Fruit fly (Drosophila melanogaster) whole organism, embryonic: ENCODE measurements around the gene PDCD-5.

Experiments
- Abd-B ChIP-seq: fragments of 200-800 bp; sonication (Bioruptor generic); optimal IDR thresholded peaks from 2 replicates; lab custom pipeline; 2018; ENCODE audit warnings: missing biosample characterization, mild to moderate bottlenecking, missing genetic modification characterization, moderate library complexity
- Ada2b ChIP-seq: fragments of 200-800 bp; sonication (Bioruptor generic); IDR thresholded peaks from 2 replicates; pipeline ENCODE4 v1.3.6; 2022; ENCODE audit warnings: missing biosample characterization, missing genetic modification characterization
- Aef1 ChIP-seq: fragments of 200-800 bp; sonication (Bioruptor generic); IDR thresholded peaks from 3 replicates; pipeline ENCODE4 v1.3.6; 2022; ENCODE audit warnings: missing biosample characterization, missing genetic modification characterization
- Atf-2 ChIP-seq: fragments of 200-800 bp; sonication (Bioruptor generic); optimal IDR thresholded peaks from 2 replicates; lab custom pipeline; 2016; ENCODE audit warnings: missing biosample characterization, missing genetic modification characterization
- BtbVII ChIP-seq: fragments of 200-800 bp; sonication (Bioruptor generic); optimal IDR thresholded peaks from 3 replicates; lab custom pipeline; 2017; ENCODE audit warnings: missing biosample characterization, mild to moderate bottlenecking, missing genetic modification characterization
- CG10147 ChIP-seq: fragments of 200-800 bp; sonication (Bioruptor generic); optimal IDR thresholded peaks from 2 replicates; lab custom pipeline; 2019; ENCODE audit warnings: missing biosample characterization, mild to moderate bottlenecking, missing genetic modification characterization, moderate library complexity
- CG10274 ChIP-seq: fragments of 200-800 bp; sonication (Bioruptor generic); optimal IDR thresholded peaks from 3 replicates; lab custom pipeline; 2017; ENCODE audit warnings: missing biosample characterization, mild to moderate bottlenecking, missing genetic modification characterization
- CG10543 ChIP-seq: fragments of 200-800 bp; sonication (Bioruptor generic); optimal IDR thresholded peaks from 3 replicates; lab custom pipeline; 2017; ENCODE audit warnings: missing biosample characterization, mild to moderate bottlenecking, missing genetic modification characterization, moderate library complexity
- CG10654 ChIP-seq: fragments of 200-800 bp; sonication (Bioruptor generic); optimal IDR thresholded peaks from 2 replicates; lab custom pipeline; 2016; ENCODE audit warnings: missing biosample characterization, missing genetic modification characterization
- CG11560 ChIP-seq: fragments of 200-800 bp; sonication (Bioruptor generic); IDR thresholded peaks from 3 replicates; pipeline ENCODE4 v1.3.6; 2022; ENCODE audit warnings: missing biosample characterization, missing genetic modification characterization
- CG11723 ChIP-seq: fragments of 200-800 bp; sonication (Bioruptor generic); optimal IDR thresholded peaks from 2 replicates; lab custom pipeline; 2017; ENCODE audit warnings: missing biosample characterization, mild to moderate bottlenecking, missing genetic modification characterization
- CG12744 ChIP-seq: fragments of 200-800 bp; sonication (Bioruptor generic); optimal IDR thresholded peaks from 2 replicates; lab custom pipeline; 2016; ENCODE audit warnings: missing biosample characterization, missing genetic modification characterization
- CG13296 ChIP-seq: fragments of 200-800 bp; sonication (Bioruptor generic); optimal IDR thresholded peaks from 3 replicates; lab custom pipeline; 2018; ENCODE audit warnings: missing biosample characterization, mild to moderate bottlenecking, missing genetic modification characterization
- CG13424 ChIP-seq: fragments of 200-800 bp; sonication (Bioruptor generic); optimal IDR thresholded peaks from 2 replicates; lab custom pipeline; 2019; ENCODE audit warnings: missing biosample characterization, mild to moderate bottlenecking, missing genetic modification characterization, moderate library complexity
- CG15269 ChIP-seq: fragments of 200-800 bp; sonication (Bioruptor generic); optimal IDR thresholded peaks from 2 replicates; lab custom pipeline; 2018; ENCODE audit warnings: missing biosample characterization, mild to moderate bottlenecking, missing genetic modification characterization, moderate library complexity
- CG16863 ChIP-seq: fragments of 200-800 bp; sonication (Bioruptor generic); optimal IDR thresholded peaks from 3 replicates; lab custom pipeline; 2016; ENCODE audit warnings: missing biosample characterization, missing genetic modification characterization
- CG17361 ChIP-seq: fragments of 200-800 bp; sonication (Bioruptor generic); IDR thresholded peaks from 3 replicates; pipeline ENCODE4 v1.3.6; 2022; ENCODE audit warnings: missing biosample characterization, missing genetic modification characterization
- CG18262 ChIP-seq: fragments of 200-800 bp; optimal IDR thresholded peaks from 3 replicates; lab custom pipeline; 2019; ENCODE audit warnings: missing biosample characterization, mild to moderate bottlenecking, missing genetic modification characterization, moderate library complexity
- CG18619 ChIP-seq: fragments of 200-800 bp; sonication (Bioruptor generic); optimal IDR thresholded peaks from 3 replicates; lab custom pipeline; 2017; ENCODE audit warnings: missing biosample characterization, mild to moderate bottlenecking, missing genetic modification characterization
- CG30403 ChIP-seq: fragments of 200-800 bp; sonication (Bioruptor generic); optimal IDR thresholded peaks from 3 replicates; lab custom pipeline; 2016; ENCODE audit warnings: missing biosample characterization, missing genetic modification characterization
- CG4730 ChIP-seq: fragments of 200-800 bp; sonication (Bioruptor generic); IDR thresholded peaks from 2 replicates; pipeline ENCODE4 v1.3.6; 2022; ENCODE audit warnings: missing biosample characterization, missing genetic modification characterization
- CG4820 ChIP-seq: fragments of 200-800 bp; sonication (Bioruptor generic); optimal IDR thresholded peaks from 3 replicates; lab custom pipeline; 2016; ENCODE audit warnings: missing biosample characterization, missing genetic modification characterization
- CG6854 ChIP-seq: fragments of 200-800 bp; sonication (Bioruptor generic); optimal IDR thresholded peaks from 3 replicates; lab custom pipeline; 2017; ENCODE audit warnings: missing biosample characterization, mild to moderate bottlenecking, missing genetic modification characterization
- CG7556 ChIP-seq: fragments of 200-800 bp; sonication (Bioruptor generic); optimal IDR thresholded peaks from 2 replicates; lab custom pipeline; 2017; ENCODE audit warnings: missing biosample characterization, mild to moderate bottlenecking, missing genetic modification characterization
- CG7839 ChIP-seq: fragments of 200-800 bp; sonication (Bioruptor generic); optimal IDR thresholded peaks from 3 replicates; lab custom pipeline; 2018; ENCODE audit warnings: missing biosample characterization, mild to moderate bottlenecking, missing genetic modification characterization, moderate library complexity
- Fer1 ChIP-seq: fragments of 200-800 bp; sonication (Bioruptor generic); optimal IDR thresholded peaks from 2 replicates; lab custom pipeline; 2017; ENCODE audit warnings: missing biosample characterization, mild to moderate bottlenecking, missing genetic modification characterization
- H15 ChIP-seq: fragments of 200-800 bp; sonication (Bioruptor generic); IDR thresholded peaks from 3 replicates; pipeline ENCODE4 v1.3.6; 2022; ENCODE audit warnings: missing biosample characterization, missing genetic modification characterization
- Hmr ChIP-seq: fragments of 200-800 bp; sonication (Bioruptor generic); optimal IDR thresholded peaks from 3 replicates; lab custom pipeline; 2017; ENCODE audit warnings: mild to moderate bottlenecking, missing biosample characterization, missing genetic modification reagents, missing genetic modification characterization
- Hr3 ChIP-seq: fragments of 200-800 bp; sonication (Bioruptor generic); optimal IDR thresholded peaks from 3 replicates; lab custom pipeline; 2016; ENCODE audit warnings: missing biosample characterization, missing genetic modification characterization
- Side ChIP-seq: fragments of 200-800 bp; sonication (Bioruptor generic); optimal IDR thresholded peaks from 2 replicates; lab custom pipeline; 2016; ENCODE audit warnings: missing biosample characterization, missing genetic modification characterization
- Sin3A ChIP-seq: fragments of >200 bp; optimal IDR thresholded peaks from 2 replicates; lab custom pipeline; 2018
- Sox100B ChIP-seq: fragments of 200-800 bp; sonication (Bioruptor generic); optimal IDR thresholded peaks from 3 replicates; lab custom pipeline; 2018; ENCODE audit warnings: missing biosample characterization, mild to moderate bottlenecking, missing genetic modification characterization
- al ChIP-seq: fragments of 200-800 bp; sonication (Bioruptor generic); IDR thresholded peaks from 2 replicates; pipeline ENCODE4 v1.3.6; 2022; ENCODE audit warnings: missing biosample characterization, missing genetic modification characterization
- bsh ChIP-seq, 2 experiments: fragments of 200-800 bp; sonication (Bioruptor generic); optimal IDR thresholded peaks; 2 replicates each; lab custom pipeline; 2017 to 2018; ENCODE audit warnings: mild to moderate bottlenecking in 2 of 2, missing biosample characterization in 2 of 2, missing genetic modification characterization in 2 of 2, moderate library complexity in 1 of 2
- caup ChIP-seq: fragments of 200-800 bp; sonication (Bioruptor generic); optimal IDR thresholded peaks from 3 replicates; lab custom pipeline; 2017; ENCODE audit warnings: missing biosample characterization, mild to moderate bottlenecking, missing genetic modification characterization, moderate library complexity; ENCODE audit not compliant: severe bottlenecking
- ci ChIP-seq: fragments of 200-800 bp; sonication (Bioruptor generic); IDR thresholded peaks from 3 replicates; pipeline ENCODE4 v1.3.6; 2022; ENCODE audit warnings: missing biosample characterization, missing genetic modification characterization
- cwo ChIP-seq: fragments of 200-800 bp; sonication (Bioruptor generic); optimal IDR thresholded peaks from 3 replicates; lab custom pipeline; 2017; ENCODE audit warnings: missing biosample characterization, missing genetic modification characterization, mild to moderate bottlenecking, moderate library complexity, missing genetic modification reagents
- dmrt99B ChIP-seq: fragments of 200-800 bp; sonication (Bioruptor generic); optimal IDR thresholded peaks from 2 replicates; lab custom pipeline; 2018; ENCODE audit warnings: missing biosample characterization, mild to moderate bottlenecking, missing genetic modification characterization, moderate library complexity
- grau ChIP-seq: fragments of 200-800 bp; optimal IDR thresholded peaks from 3 replicates; lab custom pipeline; 2019; ENCODE audit warnings: missing biosample characterization, mild to moderate bottlenecking, missing genetic modification characterization, moderate library complexity
- kay ChIP-seq: fragments of 200-800 bp; sonication (Bioruptor generic); optimal IDR thresholded peaks from 2 replicates; lab custom pipeline; 2016; ENCODE audit warnings: missing biosample characterization, missing genetic modification characterization
- pros ChIP-seq: fragments of 200-800 bp; sonication (Bioruptor generic); optimal IDR thresholded peaks from 3 replicates; lab custom pipeline; 2019; ENCODE audit warnings: missing biosample characterization, mild to moderate bottlenecking, missing genetic modification characterization, moderate library complexity
- run ChIP-seq: fragments of 200-800 bp; sonication (Bioruptor generic); optimal IDR thresholded peaks from 3 replicates; lab custom pipeline; 2018; ENCODE audit warnings: missing biosample characterization, mild to moderate bottlenecking, missing genetic modification characterization
- scrt ChIP-seq: fragments of 200-800 bp; sonication (Bioruptor generic); optimal IDR thresholded peaks from 2 replicates; lab custom pipeline; 2018; ENCODE audit warnings: missing biosample characterization, mild to moderate bottlenecking, missing genetic modification characterization, moderate library complexity
- tin ChIP-seq: fragments of 200-800 bp; sonication (Bioruptor generic); optimal IDR thresholded peaks from 3 replicates; lab custom pipeline; 2016; ENCODE audit warnings: missing biosample characterization, missing genetic modification characterization
- ttk ChIP-seq: fragments of 200-800 bp; sonication (Bioruptor generic); IDR thresholded peaks from 2 replicates; pipeline ENCODE4 v2.1.2; 2022; ENCODE audit warnings: missing biosample characterization, missing genetic modification characterization
- vfl ChIP-seq: fragments of 200-800 bp; sonication (Bioruptor generic); optimal IDR thresholded peaks from 2 replicates; lab custom pipeline; 2016; ENCODE audit warnings: missing biosample characterization, missing genetic modification characterization
- vnd ChIP-seq: fragments of 200-800 bp; sonication (Bioruptor generic); IDR thresholded peaks from 3 replicates; pipeline ENCODE4 v1.3.6; 2022; ENCODE audit warnings: missing biosample characterization, missing genetic modification characterization; ENCODE audit not compliant: partially characterized antibody
- zen ChIP-seq: fragments of 200-800 bp; sonication (Bioruptor generic); optimal IDR thresholded peaks from 3 replicates; lab custom pipeline; 2018; ENCODE audit warnings: missing biosample characterization, mild to moderate bottlenecking, missing genetic modification characterization, moderate library complexity
- zf30C ChIP-seq: fragments of 200-800 bp; sonication (Bioruptor generic); optimal IDR thresholded peaks from 3 replicates; lab custom pipeline; 2018; ENCODE audit warnings: missing biosample characterization, mild to moderate bottlenecking, missing genetic modification characterization

Gene PDCD-5

dm6 chr3L:16203236-16203635 is 28.6 kb downstream of the PDCD-5 start (continued):
- TF ChIP-seq CG10274 (GFP tag; lab: Kevin White, UChicago) (peak; percentile 70), ci (no peak; the same call in 2 of the 3 replicates), Sin3A (lab: Kevin White, UChicago) (no peak), CG18262 (peak; percentile 53), zen (tag; lab: Kevin White, UChicago) (no peak), run (peak; percentile 16)

- peak; percentile 19; the same call in 1 of the 2 replicates for TF ChIP-seq ttk
- TF ChIP-seq CG10543 (GFP tag; lab: Kevin White, UChicago) = peak; percentile 12
- no peak for TF ChIP-seq zf30C (GFP tag; lab: Kevin White, UChicago)
- TF ChIP-seq dmrt99B (tag; lab: Kevin White, UChicago) = peak; percentile 61
- peak; percentile 10 for TF ChIP-seq Side (GFP tag; lab: Kevin White, UChicago)
- 0 out of 2 replicates have a peak, but pooled peaks have one; percentile 21 for TF ChIP-seq Ada2b (GFP tag; lab: Robert Waterston, UW)
- no peak for TF ChIP-seq CG4730
- TF ChIP-seq vfl (GFP tag; lab: Kevin White, UChicago) = no peak
- TF ChIP-seq kay (GFP tag; lab: Kevin White, UChicago) = no peak
- TF ChIP-seq bsh (GFP tag; optimal IDR thresholded peaks at IDR 0.05; lab: Kevin White, UChicago) = peak in 1 of 2 experiments; percentile 38
- peak; percentile 16 for TF ChIP-seq CG10274 (GFP tag; lab: Kevin White, UChicago)
- TF ChIP-seq scrt (GFP tag; lab: Kevin White, UChicago) = peak; percentile 10
- TF ChIP-seq CG10147 (GFP tag; lab: Kevin White, UChicago) = peak; percentile 45
- TF ChIP-seq CG11723 (GFP tag; lab: Kevin White, UChicago) = peak; percentile 2
- peak; percentile 42 for TF ChIP-seq CG30403 (GFP tag; lab: Kevin White, UChicago)
- TF ChIP-seq Sox100B = peak; percentile 57
- peak; percentile 40 for TF ChIP-seq caup (GFP tag; lab: Kevin White, UChicago)
- peak; percentile 58 for TF ChIP-seq grau
- 0 out of 3 replicates have a peak, but pooled peaks have one; percentile 25 for TF ChIP-seq Aef1 (GFP tag; lab: Robert Waterston, UW)
- 0 out of 2 replicates have a peak, but pooled peaks have one; percentile 29 for TF ChIP-seq al
- peak; percentile 52 for TF ChIP-seq Hmr (GFP tag; lab: Kevin White, UChicago)
- peak; percentile 55 for TF ChIP-seq CG7556 (GFP tag; lab: Kevin White, UChicago)
- no peak for TF ChIP-seq H15
- TF ChIP-seq cwo = peak; percentile 36
- TF ChIP-seq CG11560 (tag; lab: Robert Waterston, UW) = 0 out of 3 replicates have a peak, but pooled peaks have one; percentile 40
- no peak for TF ChIP-seq CG12744 (GFP tag; lab: Kevin White, UChicago)
- TF ChIP-seq Hr3 = peak; percentile 4
- TF ChIP-seq CG16863 (GFP tag; lab: Kevin White, UChicago) = no peak
- no peak for TF ChIP-seq pros
- peak; percentile 13 for TF ChIP-seq CG4820 (GFP tag; lab: Kevin White, UChicago)
- TF ChIP-seq tin (GFP tag; lab: Kevin White, UChicago) = peak; percentile 1
- peak; percentile 33 for TF ChIP-seq Atf-2 (GFP tag; lab: Kevin White, UChicago)
- no peak for TF ChIP-seq vnd (GFP tag; lab: Robert Waterston, UW)
- TF ChIP-seq CG18619 (GFP tag; lab: Kevin White, UChicago) = peak; percentile 36
- TF ChIP-seq BtbVII (GFP tag; lab: Kevin White, UChicago) = peak; percentile 37
- peak; percentile 68 for TF ChIP-seq CG7839 (tag; lab: Kevin White, UChicago)
- TF ChIP-seq CG6854 (GFP tag; lab: Kevin White, UChicago) = peak; percentile 34
- TF ChIP-seq CG13296 (GFP tag; lab: Kevin White, UChicago) = peak; percentile 62
- TF ChIP-seq Abd-B (GFP tag; lab: Kevin White, UChicago) = peak; percentile 48
- TF ChIP-seq CG15269 (tag; lab: Kevin White, UChicago) = peak; percentile 45
- peak; percentile 54; the same call in 2 of the 3 replicates for TF ChIP-seq CG17361 (GFP tag; lab: Robert Waterston, UW)
- TF ChIP-seq CG10654 (GFP tag; lab: Kevin White, UChicago) = no peak
- TF ChIP-seq Fer1 (GFP tag; lab: Kevin White, UChicago) = peak; percentile 71
- TF ChIP-seq CG13424 (tag; lab: Kevin White, UChicago) = peak; percentile 60
Measured at dm6 chr3L:16202550-16202949, 29.3 kb downstream of the PDCD-5 start.
